Worm (Caenorhabditis elegans) whole organism, young adult: Measurements from ENCODE around the gene brf-1.

ENCODE experiments used
- B0261.1 ChIP-seq: sonication (generic microtip); optimal IDR thresholded peaks from 2 replicates; lab custom pipeline; 2016; ENCODE audit warnings: mild to moderate bottlenecking, missing genetic modification characterization, moderate library complexity, missing compliant biosample characterization
- C17E4.6 ChIP-seq: fragments of 200-800 bp; sonication (Bioruptor generic); IDR thresholded peaks from 2 replicates; pipeline ENCODE4 v1.3.6; 2022; ENCODE audit warnings: missing genetic modification reagents, missing genetic modification characterization, missing compliant biosample characterization
- F37B4.10 ChIP-seq: fragments of 200-800 bp; sonication (Bioruptor generic); IDR thresholded peaks from 2 replicates; pipeline ENCODE4 v1.3.6; 2022; ENCODE audit warnings: missing genetic modification characterization, missing compliant biosample characterization
- F39B2.1 ChIP-seq: fragments of 200-800 bp; sonication (Bioruptor generic); IDR thresholded peaks from 2 replicates; pipeline ENCODE4 v1.3.6; 2022; ENCODE audit warnings: missing genetic modification reagents, missing genetic modification characterization, missing compliant biosample characterization
- F49E8.2 ChIP-seq: sonication (generic microtip); optimal IDR thresholded peaks from 3 replicates; lab custom pipeline; 2017; ENCODE audit warnings: missing genetic modification characterization, mild to moderate bottlenecking, missing compliant biosample characterization, antibody characterized with exemption, moderate library complexity; ENCODE audit not compliant: insufficient read depth
- K11D2.4 ChIP-seq: fragments of 200-800 bp; sonication (Bioruptor generic); IDR thresholded peaks from 2 replicates; pipeline ENCODE4 v1.3.6; 2022; ENCODE audit warnings: missing genetic modification reagents, missing genetic modification characterization, missing compliant biosample characterization
- K12H6.12 ChIP-seq: fragments of 200-800 bp; sonication (Bioruptor generic); optimal IDR thresholded peaks from 2 replicates; lab custom pipeline; 2018; ENCODE audit warnings: mild to moderate bottlenecking, missing genetic modification characterization, missing compliant biosample characterization
- T26A5.8 ChIP-seq: sonication (generic microtip); optimal IDR thresholded peaks from 2 replicates; lab custom pipeline; 2016; ENCODE audit warnings: missing genetic modification characterization, missing compliant biosample characterization
- Y53G8AR.9 ChIP-seq: fragments of 200-800 bp; sonication (Bioruptor generic); conservative IDR thresholded peaks from 2 replicates; pipeline ENCODE4 v1.3.6; 2022; ENCODE audit warnings: missing genetic modification reagents, missing genetic modification characterization, missing compliant biosample characterization
- Y56A3A.18 ChIP-seq: fragments of 200-800 bp; sonication (Bioruptor generic); IDR thresholded peaks from 2 replicates; pipeline ENCODE4 v1.3.6; 2022; ENCODE audit warnings: missing genetic modification reagents, missing genetic modification characterization, missing compliant biosample characterization
- Y67H2A.10 ChIP-seq: fragments of 200-800 bp; sonication (Bioruptor generic); conservative IDR thresholded peaks from 2 replicates; pipeline ENCODE4 v1.3.6; 2022; ENCODE audit warnings: missing genetic modification reagents, missing genetic modification characterization, missing compliant biosample characterization
- Y79H2A.3 ChIP-seq: fragments of 200-800 bp; sonication (Bioruptor generic); conservative IDR thresholded peaks from 2 replicates; pipeline ENCODE4 v1.3.6; 2022; ENCODE audit warnings: missing genetic modification reagents, missing genetic modification characterization, missing compliant biosample characterization
- Y95B8A.8 ChIP-seq: fragments of 200-800 bp; sonication (Bioruptor generic); IDR thresholded peaks from 2 replicates; pipeline ENCODE4 v1.3.6; 2022; ENCODE audit warnings: missing genetic modification reagents, missing genetic modification characterization, missing compliant biosample characterization
- ZK185.1 ChIP-seq: sonication (generic microtip); optimal IDR thresholded peaks from 2 replicates; lab custom pipeline; 2016; ENCODE audit warnings: mild to moderate bottlenecking, missing genetic modification characterization, missing compliant biosample characterization; ENCODE audit not compliant: poor library complexity, severe bottlenecking
- ama-1 ChIP-seq, 3 experiments: fragments of 150-350 bp in 1 of 3; sonication (generic microtip) in 2 of 3; optimal IDR thresholded peaks; 2 replicates each; lab custom pipeline; 2014 to 2018; ENCODE audit warnings: missing biosample characterization in 2 of 3, missing genetic modification characterization in 2 of 3, missing genetic modification reagents in 2 of 3
- aptf-2 ChIP-seq: fragments of 200-800 bp; sonication (Bioruptor generic); conservative IDR thresholded peaks from 2 replicates; pipeline ENCODE4 v1.3.6; 2022; ENCODE audit warnings: missing genetic modification reagents, missing genetic modification characterization, missing compliant biosample characterization
- attf-3 ChIP-seq: fragments of 200-800 bp; sonication (Bioruptor generic); conservative IDR thresholded peaks from 2 replicates; pipeline ENCODE4 v1.3.6; 2022; ENCODE audit warnings: missing genetic modification reagents, missing genetic modification characterization, missing compliant biosample characterization
- bed-2 ChIP-seq: fragments of 200-800 bp; sonication (Bioruptor generic); IDR thresholded peaks from 2 replicates; pipeline ENCODE4 v1.3.6; 2022; ENCODE audit warnings: missing genetic modification reagents, missing genetic modification characterization, missing compliant biosample characterization
- ccch-3 ChIP-seq: fragments of 200-800 bp; sonication (Bioruptor generic); optimal IDR thresholded peaks from 2 replicates; lab custom pipeline; 2018; ENCODE audit warnings: mild to moderate bottlenecking, missing genetic modification characterization, missing compliant biosample characterization
- cebp-1 ChIP-seq, 2 experiments: fragments of 200-800 bp in 1 of 2; sonication (Bioruptor generic) in 1 of 2; sonication (generic microtip) in 1 of 2; IDR thresholded peaks in 1 of 2; optimal IDR thresholded peaks in 1 of 2; 2 replicates each; pipeline versions ENCODE4 v1.3.6 to Lab custom; 2017 to 2022; ENCODE audit warnings: missing compliant biosample characterization in 2 of 2, missing genetic modification characterization in 2 of 2, mild to moderate bottlenecking in 1 of 2, missing genetic modification reagents in 1 of 2, moderate library complexity in 1 of 2
- cebp-2 ChIP-seq: fragments of 200-800 bp; sonication (Bioruptor generic); IDR thresholded peaks from 2 replicates; pipeline ENCODE4 v1.3.6; 2022; ENCODE audit warnings: missing genetic modification characterization, missing compliant biosample characterization
- ceh-100 ChIP-seq: fragments of 200-800 bp; sonication (Bioruptor generic); IDR thresholded peaks from 2 replicates; pipeline ENCODE4 v1.3.6; 2022; ENCODE audit warnings: missing genetic modification reagents, missing genetic modification characterization, missing compliant biosample characterization
- chd-7 ChIP-seq: sonication (generic microtip); optimal IDR thresholded peaks from 2 replicates; lab custom pipeline; 2016; ENCODE audit warnings: mild to moderate bottlenecking, missing genetic modification characterization, moderate library complexity, missing compliant biosample characterization
- dpff-1 ChIP-seq: sonication (generic microtip); optimal IDR thresholded peaks from 2 replicates; lab custom pipeline; 2017; ENCODE audit warnings: mild to moderate bottlenecking, missing genetic modification characterization, missing compliant biosample characterization
- ekl-4 ChIP-seq: fragments of 200-800 bp; sonication (Bioruptor generic); IDR thresholded peaks from 2 replicates; pipeline ENCODE4 v1.3.6; 2022; ENCODE audit warnings: missing genetic modification reagents, missing genetic modification characterization, missing compliant biosample characterization
- hlh-12 ChIP-seq: sonication (generic microtip); optimal IDR thresholded peaks from 2 replicates; lab custom pipeline; 2016; ENCODE audit warnings: missing genetic modification characterization, missing compliant biosample characterization
- hlh-26 ChIP-seq: fragments of 200-800 bp; sonication (Bioruptor generic); conservative IDR thresholded peaks from 2 replicates; pipeline ENCODE4 v1.3.6; 2022; ENCODE audit warnings: missing genetic modification reagents, missing genetic modification characterization, missing compliant biosample characterization
- hmg-20 ChIP-seq: fragments of 200-800 bp; sonication (Bioruptor generic); IDR thresholded peaks from 2 replicates; pipeline ENCODE4 v1.3.6; 2022; ENCODE audit warnings: missing genetic modification reagents, missing genetic modification characterization, missing compliant biosample characterization
- lin-26 ChIP-seq: fragments of 200-800 bp; sonication (Bioruptor generic); IDR thresholded peaks from 2 replicates; pipeline ENCODE4 v1.3.6; 2022; ENCODE audit warnings: missing genetic modification reagents, missing genetic modification characterization, missing compliant biosample characterization
- lin-35 ChIP-seq, 3 experiments: fragments of 150-350 bp in 2 of 3; sonication (generic microtip) in 1 of 3; optimal IDR thresholded peaks; 2 replicates each; lab custom pipeline; 2014 to 2018; ENCODE audit warnings: missing biosample characterization in 3 of 3, missing genetic modification characterization in 3 of 3, missing genetic modification reagents in 3 of 3
- lin-40 ChIP-seq: sonication (generic microtip); optimal IDR thresholded peaks from 2 replicates; lab custom pipeline; 2016; ENCODE audit warnings: missing genetic modification characterization, mild to moderate bottlenecking, missing compliant biosample characterization, missing genotype, missing genetic modification reagents
- madf-10 ChIP-seq: sonication (generic microtip); optimal IDR thresholded peaks from 2 replicates; lab custom pipeline; 2016; ENCODE audit warnings: mild to moderate bottlenecking, missing genetic modification characterization, missing compliant biosample characterization
- madf-6 ChIP-seq: fragments of 200-800 bp; sonication (Bioruptor generic); IDR thresholded peaks from 2 replicates; pipeline ENCODE4 v1.3.6; 2022; ENCODE audit warnings: missing genetic modification reagents, missing genetic modification characterization, missing compliant biosample characterization
- mcd-1 ChIP-seq: fragments of 200-800 bp; sonication (Bioruptor generic); IDR thresholded peaks from 2 replicates; pipeline ENCODE4 v1.3.6; 2022; ENCODE audit warnings: missing genetic modification reagents, missing genetic modification characterization, missing compliant biosample characterization
- mel-28 ChIP-seq: sonication (generic microtip); optimal IDR thresholded peaks from 2 replicates; lab custom pipeline; 2016; ENCODE audit warnings: borderline replicate concordance, mild to moderate bottlenecking, missing genetic modification characterization, missing compliant biosample characterization
- mes-4 ChIP-seq: sonication (generic microtip); optimal IDR thresholded peaks from 2 replicates; lab custom pipeline; 2016; ENCODE audit warnings: missing genotype, missing genetic modification characterization, missing compliant biosample characterization
- nfya-1 ChIP-seq: sonication (generic microtip); optimal IDR thresholded peaks from 2 replicates; lab custom pipeline; 2017; ENCODE audit warnings: antibody characterized with exemption, missing compliant biosample characterization, missing genetic modification characterization, borderline replicate concordance; ENCODE audit not compliant: insufficient read depth
- nfya-2 ChIP-seq: fragments of 200-800 bp; sonication (Bioruptor generic); IDR thresholded peaks from 2 replicates; pipeline ENCODE4 v1.3.6; 2022; ENCODE audit warnings: missing genetic modification reagents, missing genetic modification characterization, missing compliant biosample characterization
- nhr-120 ChIP-seq: fragments of 200-800 bp; sonication (Bioruptor generic); IDR thresholded peaks from 2 replicates; pipeline ENCODE4 v1.3.6; 2022; ENCODE audit warnings: missing genetic modification characterization, missing compliant biosample characterization
- nhr-179 ChIP-seq: sonication (generic microtip); optimal IDR thresholded peaks from 2 replicates; lab custom pipeline; 2016; ENCODE audit warnings: mild to moderate bottlenecking, missing genetic modification characterization, missing compliant biosample characterization
- nhr-90 ChIP-seq: sonication (generic microtip); optimal IDR thresholded peaks from 2 replicates; lab custom pipeline; 2016; ENCODE audit warnings: missing genotype, mild to moderate bottlenecking, missing genetic modification characterization, missing compliant biosample characterization
- snpc-1.1 ChIP-seq: sonication (generic microtip); optimal IDR thresholded peaks from 2 replicates; lab custom pipeline; 2017; ENCODE audit warnings: missing genetic modification characterization, mild to moderate bottlenecking, missing compliant biosample characterization, antibody characterized with exemption, moderate library complexity, missing genotype, missing genetic modification reagents; ENCODE audit not compliant: insufficient read depth
- unc-62 ChIP-seq: fragments of 150-350 bp; optimal IDR thresholded peaks from 2 replicates; lab custom pipeline; 2014; ENCODE audit warnings: missing biosample characterization, missing genetic modification reagents, missing genetic modification characterization
- xnd-1 ChIP-seq: sonication (generic microtip); optimal IDR thresholded peaks from 2 replicates; lab custom pipeline; 2016; ENCODE audit warnings: missing genotype, missing genetic modification reagents, missing genetic modification characterization, missing compliant biosample characterization
- zim-3 ChIP-seq: sonication (generic microtip); optimal IDR thresholded peaks from 2 replicates; lab custom pipeline; 2017; ENCODE audit warnings: mild to moderate bottlenecking, missing genetic modification characterization, moderate library complexity, missing compliant biosample characterization
- ztf-18 ChIP-seq: sonication (generic microtip); optimal IDR thresholded peaks from 2 replicates; lab custom pipeline; 2016; ENCODE audit warnings: missing genotype, mild to moderate bottlenecking, missing genetic modification characterization, missing compliant biosample characterization
- ztf-3 ChIP-seq: fragments of 200-800 bp; sonication (Bioruptor generic); optimal IDR thresholded peaks from 2 replicates; lab custom pipeline; 2018; ENCODE audit warnings: mild to moderate bottlenecking, missing genetic modification characterization, missing compliant biosample characterization

Gene brf-1

ce11 chrII:7319471-7319870 is 13.8 kb downstream of the brf-1 start (continued):
- TF ChIP-seq ekl-4 (GFP tag; lab: Robert Waterston, UW) (no peak), T26A5.8 (tag; lab: Kevin White, UChicago) (no peak), Y79H2A.3 (GFP tag; lab: Robert Waterston, UW) (no peak), aptf-2 (GFP tag; lab: Robert Waterston, UW) (peak; percentile 53; the same call in 1 of the 2 replicates), ztf-18 (no peak), F37B4.10 (GFP tag; lab: Robert Waterston, UW) (no peak), ama-1 (optimal IDR thresholded peaks at IDR 0.05; lab: Kevin White, UChicago) (no peak), ama-1 (GFP tag; optimal IDR thresholded peaks at IDR 0.05; lab: Kevin White, UChicago) (peak in 1 of 2 experiments; percentile 25), lin-40 (tag; lab: Kevin White, UChicago) (no peak), hmg-20 (GFP tag; lab: Robert Waterston, UW) (no peak), nhr-179 (tag; lab: Kevin White, UChicago) (no peak), madf-10 (tag; lab: Kevin White, UChicago) (no peak), K11D2.4 (GFP tag; lab: Robert Waterston, UW) (peak; percentile 71), C17E4.6 (GFP tag; lab: Robert Waterston, UW) (no peak), Y95B8A.8 (GFP tag; lab: Robert Waterston, UW) (no peak), ZK185.1 (no peak), nfya-1 (tag; lab: Kevin White, UChicago) (no peak), lin-35 (GFP tag; optimal IDR thresholded peaks at IDR 0.05; lab: Kevin White, UChicago) (peak in 1 of 3 experiments; percentile 14), nhr-90 (tag; lab: Kevin White, UChicago) (no peak), mel-28 (no peak), cebp-1 (GFP tag; IDR thresholded peaks at IDR 0.05; lab: Robert Waterston, UW) (peak; percentile 48; the same call in 1 of the 2 replicates), cebp-1 (tag; optimal IDR thresholded peaks at IDR 0.05; lab: Kevin White, UChicago) (peak; percentile 73), hlh-26 (GFP tag; lab: Robert Waterston, UW) (no peak), B0261.1 (no peak), madf-6 (GFP tag; lab: Robert Waterston, UW) (no peak), F49E8.2 (no peak), mes-4 (tag; lab: Kevin White, UChicago) (no peak), cebp-2 (GFP tag; lab: Robert Waterston, UW) (no peak), bed-2 (GFP tag; lab: Robert Waterston, UW) (no peak), K12H6.12 (tag; lab: Kevin White, UChicago) (peak; percentile 63), unc-62 (GFP tag; lab: Kevin White, UChicago) (no peak), zim-3 (tag; lab: Kevin White, UChicago) (peak; percentile 86), Y56A3A.18 (GFP tag; lab: Robert Waterston, UW) (no peak), Y67H2A.10 (GFP tag; lab: Robert Waterston, UW) (no peak), Y53G8AR.9 (GFP tag; lab: Robert Waterston, UW) (no peak), mcd-1 (no peak), nfya-2 (GFP tag; lab: Robert Waterston, UW) (0 out of 2 replicates have a peak, but pooled peaks have one; percentile 38), hlh-12 (tag; lab: Kevin White, UChicago) (no peak), dpff-1 (tag; lab: Kevin White, UChicago) (no peak), attf-3 (no peak), ccch-3 (GFP tag; lab: Kevin White, UChicago) (no peak), chd-7 (tag; lab: Kevin White, UChicago) (peak; percentile 78), snpc-1.1 (tag; lab: Kevin White, UChicago) (no peak), xnd-1 (no peak), ztf-3 (GFP tag; lab: Kevin White, UChicago) (no peak), nhr-120 (GFP tag; lab: Robert Waterston, UW) (no peak), F39B2.1 (GFP tag; lab: Robert Waterston, UW) (no peak), ceh-100 (GFP tag; lab: Robert Waterston, UW) (peak; percentile 46; the same call in 1 of the 2 replicates), lin-26 (no peak)
